Worm (Caenorhabditis elegans) whole organism, L1 larva: Measurements from ENCODE around the gene fkh-9.
A peak's percentile ranks its signal among the peaks of the same experiment; 100 is the strongest.

Source experiments
- C16A3.4 ChIP-seq: fragments of 150-350 bp; optimal IDR thresholded peaks from 2 replicates; lab custom pipeline; 2014; ENCODE audit warnings: missing biosample characterization, missing genetic modification characterization
- C34B4.2 ChIP-seq: sonication (generic microtip); optimal IDR thresholded peaks from 2 replicates; lab custom pipeline; 2017; ENCODE audit warnings: mild to moderate bottlenecking, missing genetic modification characterization, missing compliant biosample characterization
- Y116A8C.19 ChIP-seq: sonication (generic microtip); optimal IDR thresholded peaks from 2 replicates; lab custom pipeline; 2016; ENCODE audit warnings: missing compliant biosample characterization, missing genetic modification characterization, borderline replicate concordance
- aha-1 ChIP-seq: fragments of 150-350 bp; optimal IDR thresholded peaks from 2 replicates; lab custom pipeline; 2014; ENCODE audit warnings: missing biosample characterization, missing genetic modification characterization
- aly-2 ChIP-seq: fragments of 150-350 bp; optimal IDR thresholded peaks from 2 replicates; lab custom pipeline; 2014; ENCODE audit warnings: missing biosample characterization, missing genetic modification characterization
- ama-1 ChIP-seq: fragments of 150-350 bp; optimal IDR thresholded peaks from 2 replicates; lab custom pipeline; 2014
- blmp-1 ChIP-seq: fragments of 150-350 bp; optimal IDR thresholded peaks from 2 replicates; lab custom pipeline; 2014; ENCODE audit warnings: missing biosample characterization, missing genetic modification characterization
- ceh-63 ChIP-seq: fragments of 200-800 bp; sonication (Bioruptor generic); optimal IDR thresholded peaks from 2 replicates; lab custom pipeline; 2018; ENCODE audit warnings: mild to moderate bottlenecking, missing genetic modification characterization, missing compliant biosample characterization
- ceh-88 ChIP-seq: fragments of 200-800 bp; sonication (Bioruptor generic); IDR thresholded peaks from 2 replicates; pipeline ENCODE4 v1.3.6; 2022; ENCODE audit warnings: missing genetic modification characterization, missing compliant biosample characterization
- ces-1 ChIP-seq: fragments of 150-350 bp; optimal IDR thresholded peaks from 2 replicates; lab custom pipeline; 2014; ENCODE audit warnings: missing biosample characterization, missing genetic modification reagents, missing genetic modification characterization
- egl-13 ChIP-seq: sonication (generic microtip); optimal IDR thresholded peaks from 2 replicates; lab custom pipeline; 2016; ENCODE audit warnings: missing genotype, missing genetic modification reagents, missing genetic modification characterization, missing compliant biosample characterization
- fkh-4 ChIP-seq: sonication (generic microtip); optimal IDR thresholded peaks from 2 replicates; lab custom pipeline; 2016; ENCODE audit warnings: missing compliant biosample characterization, missing genetic modification characterization, borderline replicate concordance
- fkh-8 ChIP-seq: sonication (generic microtip); optimal IDR thresholded peaks from 2 replicates; lab custom pipeline; 2016; ENCODE audit warnings: mild to moderate bottlenecking, missing genetic modification characterization, missing compliant biosample characterization
- fos-1 ChIP-seq: fragments of 150-350 bp; optimal IDR thresholded peaks from 2 replicates; lab custom pipeline; 2014; ENCODE audit warnings: missing biosample characterization, missing genetic modification characterization
- hlh-17 ChIP-seq: fragments of 200-800 bp; sonication (Bioruptor generic); optimal IDR thresholded peaks from 2 replicates; lab custom pipeline; 2018; ENCODE audit warnings: missing genetic modification characterization, mild to moderate bottlenecking, missing compliant biosample characterization, moderate library complexity, borderline replicate concordance
- hpl-2 ChIP-seq: fragments of 150-350 bp; optimal IDR thresholded peaks from 2 replicates; lab custom pipeline; 2014; ENCODE audit warnings: missing biosample characterization, missing genetic modification reagents, missing genetic modification characterization
- irx-1 ChIP-seq: sonication (generic microtip); optimal IDR thresholded peaks from 2 replicates; lab custom pipeline; 2016; ENCODE audit warnings: missing genetic modification characterization, missing compliant biosample characterization
- jun-1 ChIP-seq: fragments of 150-350 bp; optimal IDR thresholded peaks from 2 replicates; lab custom pipeline; 2014; ENCODE audit warnings: missing biosample characterization, missing genetic modification reagents, missing genetic modification characterization
- lin-14 ChIP-seq: fragments of 200-800 bp; sonication (Bioruptor generic); optimal IDR thresholded peaks from 2 replicates; lab custom pipeline; 2018; ENCODE audit warnings: mild to moderate bottlenecking, missing genetic modification characterization, moderate library complexity, missing compliant biosample characterization
- lin-15B ChIP-seq: fragments of 150-350 bp; sonication (generic microtip); optimal IDR thresholded peaks from 3 replicates; lab custom pipeline; 2014; ENCODE audit warnings: missing biosample characterization, missing genetic modification characterization
- lin-39 ChIP-seq: fragments of 150-350 bp; optimal IDR thresholded peaks from 2 replicates; lab custom pipeline; 2014; ENCODE audit warnings: missing biosample characterization, missing genetic modification reagents, missing genetic modification characterization
- mab-9 ChIP-seq: fragments of 200-800 bp; sonication (Bioruptor generic); IDR thresholded peaks from 2 replicates; pipeline ENCODE4 v1.3.6; 2022; ENCODE audit warnings: missing genetic modification reagents, missing genetic modification characterization, missing compliant biosample characterization
- nhr-19 ChIP-seq: fragments of 200-800 bp; sonication (Bioruptor generic); conservative IDR thresholded peaks from 2 replicates; pipeline ENCODE4 v1.3.6; 2022; ENCODE audit warnings: missing genetic modification characterization, missing compliant biosample characterization
- nhr-28 ChIP-seq: fragments of 150-350 bp; optimal IDR thresholded peaks from 2 replicates; lab custom pipeline; 2014; ENCODE audit warnings: missing biosample characterization, missing genetic modification characterization
- nhr-71 ChIP-seq: sonication (generic microtip); optimal IDR thresholded peaks from 2 replicates; lab custom pipeline; 2016; ENCODE audit warnings: mild to moderate bottlenecking, missing genetic modification characterization, moderate library complexity, missing compliant biosample characterization
- nhr-84 ChIP-seq: sonication (generic microtip); optimal IDR thresholded peaks from 2 replicates; lab custom pipeline; 2017; ENCODE audit warnings: missing biosample characterization, missing genetic modification characterization
- nhr-85 ChIP-seq: sonication (generic microtip); peaks from one replicate; lab custom pipeline; 2016; ENCODE audit warnings: missing genetic modification characterization, inconsistent platforms, missing compliant biosample characterization
- pax-3 ChIP-seq: fragments of 200-800 bp; sonication (Bioruptor generic); optimal IDR thresholded peaks from 2 replicates; lab custom pipeline; 2018; ENCODE audit warnings: mild to moderate bottlenecking, missing genetic modification characterization, moderate library complexity, missing compliant biosample characterization
- pqm-1 ChIP-seq: sonication (generic microtip); optimal IDR thresholded peaks from 3 replicates; lab custom pipeline; 2017; ENCODE audit warnings: missing biosample characterization, missing genetic modification characterization
- rnt-1 ChIP-seq: sonication (generic microtip); optimal IDR thresholded peaks from 2 replicates; lab custom pipeline; 2016; ENCODE audit warnings: mild to moderate bottlenecking, missing genetic modification characterization, moderate library complexity, missing compliant biosample characterization
- sup-37 ChIP-seq: fragments of 200-800 bp; sonication (Bioruptor generic); optimal IDR thresholded peaks from 2 replicates; lab custom pipeline; 2018; ENCODE audit warnings: mild to moderate bottlenecking, missing genetic modification characterization, missing compliant biosample characterization
- tbx-2 ChIP-seq: sonication (generic microtip); optimal IDR thresholded peaks from 2 replicates; lab custom pipeline; 2016; ENCODE audit warnings: missing genetic modification characterization, missing compliant biosample characterization
- unc-130 ChIP-seq: fragments of 150-350 bp; optimal IDR thresholded peaks from 2 replicates; lab custom pipeline; 2017; ENCODE audit warnings: missing biosample characterization, missing genetic modification characterization, inconsistent platforms
- unc-62 ChIP-seq: fragments of 150-350 bp; optimal IDR thresholded peaks from 2 replicates; lab custom pipeline; 2014; ENCODE audit warnings: missing biosample characterization, missing genetic modification reagents, missing genetic modification characterization
- unc-86 ChIP-seq: sonication (generic microtip); optimal IDR thresholded peaks from 2 replicates; lab custom pipeline; 2016; ENCODE audit warnings: missing genetic modification characterization, missing compliant biosample characterization
- xbp-1 ChIP-seq: sonication (generic microtip); optimal IDR thresholded peaks from 2 replicates; lab custom pipeline; 2016; ENCODE audit warnings: missing genetic modification characterization, missing compliant biosample characterization

fkh-9 gene

DNA sequence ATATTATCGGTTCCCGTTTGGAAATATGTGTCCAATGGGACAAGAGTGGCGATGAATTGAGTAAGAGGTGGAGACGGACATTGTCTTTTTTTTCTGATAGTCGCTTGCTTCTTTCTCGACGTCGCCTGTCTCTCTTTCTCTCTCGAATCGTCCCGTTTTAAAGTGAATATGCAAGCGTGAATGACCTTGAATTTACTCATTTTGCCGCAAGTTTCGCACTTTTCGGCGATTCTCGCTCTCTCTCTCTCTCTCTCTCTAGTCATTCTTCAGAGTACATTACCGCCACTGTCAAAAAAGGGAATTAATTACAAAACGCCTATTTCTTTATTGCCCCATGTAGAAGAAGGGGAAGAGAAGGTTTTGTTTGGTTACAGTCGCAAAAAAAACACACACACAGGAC is 41.0 kb upstream of the fkh-9 start (continued):
- TF ChIP-seq fkh-4 (tag; lab: Kevin White, UChicago) = no peak
- TF ChIP-seq mab-9 (GFP tag; lab: Robert Waterston, UW) = no peak
- TF ChIP-seq aly-2 (tag; lab: Kevin White, UChicago) = no peak
- peak; percentile 49 for TF ChIP-seq blmp-1 (tag; lab: Kevin White, UChicago)
- no peak for TF ChIP-seq irx-1 (tag; lab: Kevin White, UChicago)
- no peak for TF ChIP-seq ces-1 (GFP tag; lab: Kevin White, UChicago)
- no peak for TF ChIP-seq hlh-17 (GFP tag; lab: Kevin White, UChicago)
- no peak for TF ChIP-seq C16A3.4 (tag; lab: Kevin White, UChicago)
- no peak for TF ChIP-seq sup-37 (GFP tag; lab: Kevin White, UChicago)
- TF ChIP-seq pax-3 = no peak
- no peak for TF ChIP-seq xbp-1 (tag; lab: Kevin White, UChicago)
- TF ChIP-seq lin-15B (tag; lab: Kevin White, UChicago) = no peak
- no peak for TF ChIP-seq Y116A8C.19 (tag; lab: Kevin White, UChicago)
- no peak for TF ChIP-seq ama-1 (lab: Kevin White, UChicago)
- peak; percentile 66 for TF ChIP-seq lin-14 (GFP tag; lab: Kevin White, UChicago)
- TF ChIP-seq nhr-28 (tag; lab: Kevin White, UChicago) = no peak
- TF ChIP-seq nhr-84 (tag; lab: Kevin White, UChicago) = no peak

DNA sequence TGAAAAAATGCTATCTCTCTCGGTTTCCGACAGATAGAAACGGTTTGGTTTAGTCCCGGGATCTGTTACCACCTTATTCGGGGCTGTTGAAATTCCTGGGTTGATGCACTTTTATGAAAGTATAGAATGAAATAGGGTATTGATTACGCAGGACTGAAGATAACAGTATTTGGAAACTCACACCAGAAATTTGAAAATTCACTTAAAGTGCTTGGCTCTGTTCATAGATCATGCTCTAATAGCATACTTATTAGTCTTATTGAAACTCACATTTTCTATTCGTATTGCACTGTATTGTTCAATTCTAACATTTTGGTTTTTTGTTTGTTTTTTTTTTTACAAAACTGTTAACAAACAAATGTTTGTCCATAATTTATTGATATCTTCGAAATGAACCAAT is 39.4 kb upstream of the fkh-9 start:
- TF ChIP-seq nhr-85 (tag; lab: Kevin White, UChicago) = peak; percentile 65
- no peak for TF ChIP-seq nhr-71 (tag; lab: Kevin White, UChicago)

DNA sequence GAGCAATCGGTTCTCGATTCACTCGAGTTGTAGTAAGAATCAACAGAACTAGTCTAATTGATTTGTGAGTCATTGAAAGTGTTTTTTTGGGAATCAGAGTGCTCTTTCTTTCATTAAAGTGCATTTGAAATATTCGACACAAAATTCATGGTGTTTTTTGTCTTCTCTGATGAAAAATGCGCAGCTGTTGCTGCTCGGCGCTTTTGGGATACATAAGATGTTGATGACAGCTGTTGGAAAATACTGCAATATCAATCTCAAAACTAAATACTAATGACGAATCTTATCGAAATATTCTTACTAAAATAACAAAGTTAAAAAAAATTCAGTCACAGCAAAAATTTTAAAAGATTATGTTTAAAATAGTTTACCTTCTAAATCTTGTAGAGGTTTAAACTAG is 34.5 kb upstream of the fkh-9 start:
- TF ChIP-seq aha-1 (tag; lab: Kevin White, UChicago) = no peak
- peak; percentile 35 for TF ChIP-seq lin-14 (GFP tag; lab: Kevin White, UChicago)
- TF ChIP-seq nhr-19 (GFP tag; lab: Robert Waterston, UW) = 0 out of 2 replicates have a peak, but pooled peaks have one; percentile 12
- TF ChIP-seq ceh-63 (GFP tag; lab: Kevin White, UChicago) = no peak
- TF ChIP-seq rnt-1 (tag; lab: Kevin White, UChicago) = peak; percentile 69
- TF ChIP-seq nhr-71 (tag; lab: Kevin White, UChicago) = peak; percentile 44
- TF ChIP-seq ceh-88 = no peak
- TF ChIP-seq lin-15B (tag; lab: Kevin White, UChicago) = no peak
- no peak for TF ChIP-seq aly-2 (tag; lab: Kevin White, UChicago)

DNA sequence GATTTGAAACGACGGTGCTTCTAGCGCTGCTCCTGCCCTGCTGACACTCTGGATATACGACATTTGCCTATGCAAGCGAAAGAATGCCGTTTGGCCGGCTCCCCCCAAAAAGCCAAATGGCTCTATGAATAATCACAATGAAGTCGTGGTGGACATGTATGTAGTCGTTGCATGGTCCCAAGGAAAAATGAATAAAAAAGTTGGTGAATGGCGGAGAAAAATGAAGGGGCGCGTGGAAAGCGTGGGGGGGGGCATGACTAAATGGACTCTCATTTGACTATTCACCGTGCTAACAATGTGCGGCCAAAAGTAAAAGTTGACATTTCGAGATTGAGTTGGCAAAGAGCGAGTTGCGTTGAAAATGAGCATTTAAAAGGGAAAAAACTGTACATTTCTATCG is 32.7 kb upstream of the fkh-9 start:
- TF ChIP-seq C34B4.2 (tag; lab: Kevin White, UChicago) (no peak), lin-39 (no peak), unc-130 (tag; lab: Kevin White, UChicago) (no peak), ceh-63 (GFP tag; lab: Kevin White, UChicago) (no peak), fos-1 (tag; lab: Kevin White, UChicago) (no peak), unc-62 (no peak), nhr-19 (GFP tag; lab: Robert Waterston, UW) (no peak), unc-86 (no peak), egl-13 (no peak), fkh-8 (no peak)

DNA sequence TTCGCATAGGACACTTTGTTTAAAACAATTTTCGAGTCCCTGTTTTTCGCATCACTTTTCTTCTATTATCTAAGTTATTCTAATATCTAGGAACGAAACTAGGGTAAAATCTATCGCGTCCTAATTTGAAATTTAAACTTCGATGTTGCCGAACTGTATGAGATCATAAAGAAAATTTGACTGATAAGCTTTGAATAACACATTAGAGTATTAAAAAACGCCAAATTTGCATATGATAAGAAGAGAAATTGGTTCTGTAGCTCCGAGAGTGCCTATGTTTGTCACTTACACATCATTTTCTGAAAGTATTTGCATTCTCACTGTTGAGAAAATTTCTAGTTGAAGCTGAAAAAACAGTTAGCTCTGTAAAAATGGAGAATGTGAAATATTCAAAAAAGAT is 31.6 kb upstream of the fkh-9 start:
- TF ChIP-seq ces-1 (GFP tag; lab: Kevin White, UChicago) (no peak), tbx-2 (tag; lab: Kevin White, UChicago) (no peak), pqm-1 (tag; lab: Kevin White, UChicago) (no peak), jun-1 (no peak), C16A3.4 (tag; lab: Kevin White, UChicago) (no peak), hpl-2 (GFP tag; lab: Kevin White, UChicago) (no peak)
